Worm (Caenorhabditis elegans): ENCODE measurements around the gene C03G6.21.

Gene C03G6.21

ce11 chrV:7356684-7357083 is at the start of gene C03G6.21:
Gene C03G6.21 (minus strand): TSS chrV:7356784.
- no peak for TF ChIP-seq unc-62 (GFP tag; optimal IDR thresholded peaks at IDR 0.05)

DNA sequence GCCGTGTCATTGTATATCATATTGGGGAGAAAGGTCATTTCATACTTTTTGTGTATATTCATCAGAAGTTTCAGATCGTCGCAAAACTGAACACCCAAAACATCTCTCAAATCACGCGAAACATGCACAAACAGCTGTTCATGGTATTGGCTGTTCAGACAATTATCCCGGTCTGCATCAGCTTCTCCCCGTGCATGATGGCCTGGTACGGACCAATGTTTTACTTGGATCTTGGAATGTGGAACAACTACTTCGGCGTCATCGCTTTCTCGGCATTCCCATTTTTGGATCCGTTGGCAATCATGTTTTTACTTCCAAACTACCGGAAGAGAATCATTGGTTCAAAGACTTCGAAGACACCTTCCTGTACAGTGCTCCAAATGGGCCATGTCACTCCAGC is 46.9 kb upstream of the C03G6.21 start:
- TF ChIP-seq unc-62 (GFP tag; optimal IDR thresholded peaks at IDR 0.05): no peak

- no peak for TF ChIP-seq unc-62 (GFP tag; optimal IDR thresholded peaks at IDR 0.05)
Measured at ce11 chrV:7402355-7402754, 45.8 kb upstream of the C03G6.21 start, which contains the start of gene srj-13. Gene srj-13 (plus strand): TSS chrV:7402655.

- TF ChIP-seq unc-62 (GFP tag; optimal IDR thresholded peaks at IDR 0.05): no peak
Measured at ce11 chrV:7400588-7400987, 44.0 kb upstream of the C03G6.21 start, which contains the start of gene srx-60. Gene srx-60 (plus strand): TSS chrV:7400888.

ce11 chrV:7400095-7400494 is 43.5 kb upstream of the C03G6.21 start, which contains the start of gene cnc-9:
Gene cnc-9 (minus strand): TSS chrV:7400195.
- no peak for TF ChIP-seq unc-62 (GFP tag; optimal IDR thresholded peaks at IDR 0.05)

DNA sequence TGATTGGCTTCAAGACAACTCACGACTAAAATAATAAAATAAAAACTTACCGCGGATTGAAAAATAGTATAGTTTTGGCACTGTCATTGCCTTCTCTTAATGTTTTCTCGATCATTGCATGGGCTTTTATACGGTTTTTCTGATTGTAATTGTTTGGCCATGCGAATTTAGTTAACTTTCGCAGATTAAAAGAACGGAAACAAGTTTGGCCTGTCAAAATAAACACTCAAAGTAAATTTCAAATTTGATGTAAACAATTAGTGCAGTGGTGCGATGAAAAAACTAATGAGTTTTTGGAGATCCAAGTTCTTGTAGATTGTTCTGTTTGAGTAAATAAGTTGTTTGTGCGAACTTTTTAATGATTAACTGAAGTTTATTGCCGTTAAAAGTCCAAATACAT is 42.6 kb upstream of the C03G6.21 start, which contains the start of gene gst-41:
Gene gst-41 (minus strand): TSS at position 101 of the 400 bp plus-strand sequence.
- no peak for TF ChIP-seq unc-62 (GFP tag; optimal IDR thresholded peaks at IDR 0.05)

DNA sequence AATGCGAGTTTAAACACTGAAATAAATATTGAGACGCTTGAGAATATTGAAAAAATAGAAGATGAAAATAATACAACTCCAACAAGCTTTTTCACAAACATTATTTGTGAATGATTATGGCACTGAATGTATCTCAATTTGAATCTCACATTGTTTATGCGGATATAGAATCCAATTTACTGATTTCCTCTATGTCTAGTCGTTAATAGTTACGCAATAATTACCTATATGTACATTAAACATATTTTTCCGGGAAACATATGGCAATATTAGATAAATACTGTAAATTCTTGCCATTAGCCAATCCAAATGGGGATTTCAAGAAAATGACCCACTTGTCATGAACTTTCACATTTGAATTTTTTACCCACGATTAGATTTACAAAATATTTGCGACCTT is 38.8 kb upstream of the C03G6.21 start, which contains the start of gene srx-9:
Gene srx-9 (minus strand): TSS at position 101 of the 400 bp plus-strand sequence.
- no peak for TF ChIP-seq unc-62 (GFP tag; optimal IDR thresholded peaks at IDR 0.05)

DNA sequence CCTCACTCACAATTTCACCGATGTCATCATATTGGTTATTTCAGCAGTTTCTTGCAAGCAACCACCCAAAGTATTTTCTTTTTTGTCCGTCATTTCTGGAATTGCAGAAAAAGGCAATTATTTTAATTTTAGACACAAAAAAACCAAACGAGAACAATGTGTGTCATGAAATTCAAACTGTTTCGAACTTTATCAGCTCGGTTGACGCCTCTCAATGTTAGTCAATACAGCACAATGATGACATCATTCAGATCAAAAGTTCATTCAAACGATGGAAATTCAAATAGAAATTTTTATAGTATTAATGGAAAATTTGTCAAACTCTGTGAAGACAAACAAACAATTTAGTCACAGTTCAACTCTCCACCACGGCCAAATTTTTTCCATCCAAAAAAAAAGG is 35.3 kb upstream of the C03G6.21 start, which contains the start of gene fbxa-105:
Gene fbxa-105 (minus strand): TSS at position 97 of the 400 bp plus-strand sequence.
- no peak for TF ChIP-seq unc-62 (GFP tag; optimal IDR thresholded peaks at IDR 0.05)

ce11 chrV:7389771-7390170 is 33.2 kb upstream of the C03G6.21 start, which contains the start of gene C02H6.1:
Gene C02H6.1 (minus strand): TSS chrV:7389871.
- no peak for TF ChIP-seq unc-62 (GFP tag; optimal IDR thresholded peaks at IDR 0.05)

- TF ChIP-seq unc-62 (GFP tag; optimal IDR thresholded peaks at IDR 0.05): no peak
Measured at ce11 chrV:7387755-7388154, 31.2 kb upstream of the C03G6.21 start, which contains the start of gene C02H6.3. Gene C02H6.3 (minus strand): TSS chrV:7387855.

ce11 chrV:7386052-7386573 is 29.5 kb upstream of the C03G6.21 start, which contains the start of gene srp-6:
Gene srp-6 (minus strand): TSS chrV:7386102.
- TF ChIP-seq unc-62 (GFP tag; optimal IDR thresholded peaks at IDR 0.05): no peak

DNA sequence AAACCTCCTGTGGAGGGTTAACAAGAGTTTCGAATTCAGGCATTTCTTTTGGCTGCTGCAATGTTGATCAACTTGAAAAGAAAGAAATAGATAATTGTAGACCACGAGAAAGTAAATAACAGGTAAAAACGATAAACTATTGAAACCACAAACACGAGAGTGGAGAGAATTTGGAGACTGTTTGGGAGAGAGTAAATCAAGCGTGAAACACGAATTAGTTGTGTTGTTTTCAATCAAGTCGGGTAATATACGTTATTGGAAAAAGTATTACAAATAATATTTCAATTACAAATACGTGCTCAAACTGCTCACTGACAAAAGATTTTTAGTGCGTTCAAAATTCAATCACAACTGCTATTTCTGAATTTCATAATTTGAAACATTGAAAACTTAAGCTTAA is 24.4 kb upstream of the C03G6.21 start, which contains the start of gene C03G6.17:
Gene C03G6.17 (minus strand): TSS at position 101 of the 400 bp plus-strand sequence.
- TF ChIP-seq unc-62 (GFP tag; optimal IDR thresholded peaks at IDR 0.05): no peak

DNA sequence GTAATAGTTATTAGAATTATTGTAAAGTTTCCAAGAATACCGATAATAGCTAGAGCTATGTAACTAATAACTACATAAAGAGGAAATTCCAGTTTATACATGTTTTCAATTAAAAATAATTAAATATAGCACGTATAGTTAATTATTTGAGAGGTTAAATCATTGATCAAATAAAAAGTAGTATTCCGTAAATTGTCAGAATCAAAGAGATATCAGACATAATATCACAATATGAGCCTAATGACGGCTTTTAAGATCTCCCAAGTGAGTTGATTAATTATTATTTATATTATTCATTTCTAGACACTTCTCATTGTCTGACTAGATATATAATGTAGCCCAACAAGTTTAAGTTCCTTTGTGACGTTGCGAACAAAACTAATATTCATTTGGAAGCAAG is 22.8 kb upstream of the C03G6.21 start, which contains the start of gene srsx-24:
Gene srsx-24 (minus strand): TSS at position 101 of the 400 bp plus-strand sequence.
- no peak for TF ChIP-seq unc-62 (GFP tag; optimal IDR thresholded peaks at IDR 0.05)

DNA sequence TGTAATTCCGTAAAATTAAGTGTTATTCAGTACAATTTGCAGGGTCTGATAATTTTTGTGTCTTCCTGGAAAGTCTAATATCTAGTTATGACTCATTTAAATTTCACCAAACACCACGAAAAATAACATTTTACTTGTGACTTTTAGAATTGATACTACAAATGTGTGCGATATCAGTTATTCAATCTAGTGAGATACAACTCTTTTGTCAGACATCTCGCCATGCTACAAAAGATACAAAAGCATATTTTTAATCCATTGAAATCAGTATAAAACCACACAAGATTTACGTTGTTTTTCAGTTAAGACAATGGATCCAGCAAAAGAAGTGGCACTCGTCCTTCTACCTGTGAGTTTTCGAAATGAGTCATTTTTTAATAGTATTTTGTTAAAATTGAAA is 17.5 kb upstream of the C03G6.21 start, which contains the start of gene srx-56:
Gene srx-56 (plus strand): TSS at position 301 of the 400 bp plus-strand sequence.
- no peak for TF ChIP-seq unc-62 (GFP tag; optimal IDR thresholded peaks at IDR 0.05)

- no peak for TF ChIP-seq unc-62 (GFP tag; optimal IDR thresholded peaks at IDR 0.05)
Measured at ce11 chrV:7369578-7369977, 13.0 kb upstream of the C03G6.21 start, which contains the start of gene srj-14. Gene srj-14 (plus strand): TSS chrV:7369708.

DNA sequence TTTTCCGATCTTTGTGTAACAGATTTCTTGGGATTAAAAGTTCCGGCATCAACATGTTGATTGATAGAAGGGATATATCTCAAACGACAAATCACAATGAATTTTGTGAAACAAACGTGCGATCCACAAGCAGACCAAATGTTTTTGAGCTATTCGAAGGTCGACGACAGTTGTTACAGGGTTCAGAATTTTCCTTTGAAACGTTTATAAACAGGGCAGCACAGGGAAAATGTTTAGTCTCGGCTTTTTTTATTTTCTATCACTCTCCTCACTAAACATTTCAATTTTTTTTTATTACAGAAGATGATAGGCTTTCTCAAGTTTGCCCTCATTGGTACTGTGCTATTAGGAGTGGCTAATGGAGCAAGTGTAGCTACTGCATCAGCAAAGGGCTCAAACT is 8.4 kb upstream of the C03G6.21 start, which contains the start of gene exc-13:
Gene exc-13 (plus strand): TSS at position 301 of the 400 bp plus-strand sequence.
- no peak for TF ChIP-seq unc-62 (GFP tag; optimal IDR thresholded peaks at IDR 0.05)

- TF ChIP-seq unc-62 (GFP tag; optimal IDR thresholded peaks at IDR 0.05): no peak
Measured at ce11 chrV:7364059-7364458, 7.5 kb upstream of the C03G6.21 start, which contains the start of gene cyp-35A2. Gene cyp-35A2 (minus strand): TSS chrV:7364182.

Measured in whole organism, dauer.